Fruit fly (Drosophila melanogaster): ENCODE measurements around the gene z.
A peak's percentile ranks its signal among the peaks of the same experiment; 100 is the strongest.

The z gene

DNA sequence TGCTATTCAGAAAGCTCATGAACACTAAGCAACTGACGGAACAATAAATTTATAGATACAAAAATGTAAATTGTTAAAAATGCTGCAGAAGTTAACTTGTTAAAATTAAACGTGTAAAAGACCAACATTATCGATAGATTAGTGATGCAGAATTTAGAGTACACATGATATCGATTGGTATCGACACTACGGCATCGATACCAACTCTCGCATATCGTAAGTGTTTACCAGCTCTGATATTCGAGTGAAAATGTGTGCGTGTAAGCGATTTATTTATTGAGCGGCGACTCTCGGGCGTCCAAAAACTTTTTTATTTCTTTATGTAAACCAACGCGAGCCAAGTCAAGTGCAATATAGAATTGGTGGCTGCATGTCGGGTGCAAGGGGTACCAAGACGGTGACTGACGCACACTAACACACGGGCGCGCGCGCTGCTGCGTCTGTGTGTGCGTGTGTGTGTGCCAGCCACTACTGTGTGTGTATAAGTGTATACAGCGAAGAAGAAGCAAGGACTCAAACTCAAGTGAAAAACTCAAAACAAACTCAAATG lies at the start of gene z (continued):
- TF ChIP-seq CG3163 (GFP tag; optimal IDR thresholded peaks at IDR 0.05) = no peak
- TF ChIP-seq scrt (GFP tag; optimal IDR thresholded peaks at IDR 0.05) = peak; percentile 3
- TF ChIP-seq CoRest (tag; optimal IDR thresholded peaks at IDR 0.05) = peak; percentile 21
- peak; percentile 69 for TF ChIP-seq CG4617 (GFP tag; optimal IDR thresholded peaks at IDR 0.05; ENCODE audit: borderline replicate concordance)
- TF ChIP-seq sim (GFP tag; IDR thresholded peaks at IDR 0.05) = no peak
- no peak for TF ChIP-seq NfI (GFP tag; optimal IDR thresholded peaks at IDR 0.05)
- no peak for TF ChIP-seq CG10209 (GFP tag; optimal IDR thresholded peaks at IDR 0.05)
- TF ChIP-seq Mrtf (GFP tag; IDR thresholded peaks at IDR 0.05) = no peak
- no peak for TF ChIP-seq CG8388 (GFP tag; optimal IDR thresholded peaks at IDR 0.05)
- TF ChIP-seq CG4424 (GFP tag; optimal IDR thresholded peaks at IDR 0.05) = no peak
- TF ChIP-seq CG10462 (GFP tag; optimal IDR thresholded peaks at IDR 0.05) = no peak
- TF ChIP-seq CG10267 (tag; optimal IDR thresholded peaks at IDR 0.05) = peak; percentile 54
- TF ChIP-seq bbx (GFP tag; IDR thresholded peaks at IDR 0.05; ENCODE audit: partially characterized antibody) = peak; percentile 92
- TF ChIP-seq gro (GFP tag; optimal IDR thresholded peaks at IDR 0.05) = peak; percentile 21
- TF ChIP-seq nerfin-2 (GFP tag; IDR thresholded peaks at IDR 0.05; ENCODE audit: partially characterized antibody) = peak; percentile 92
- peak; percentile 89 for TF ChIP-seq CG13287 (GFP tag; IDR thresholded peaks at IDR 0.05; ENCODE audit: partially characterized antibody)

DNA sequence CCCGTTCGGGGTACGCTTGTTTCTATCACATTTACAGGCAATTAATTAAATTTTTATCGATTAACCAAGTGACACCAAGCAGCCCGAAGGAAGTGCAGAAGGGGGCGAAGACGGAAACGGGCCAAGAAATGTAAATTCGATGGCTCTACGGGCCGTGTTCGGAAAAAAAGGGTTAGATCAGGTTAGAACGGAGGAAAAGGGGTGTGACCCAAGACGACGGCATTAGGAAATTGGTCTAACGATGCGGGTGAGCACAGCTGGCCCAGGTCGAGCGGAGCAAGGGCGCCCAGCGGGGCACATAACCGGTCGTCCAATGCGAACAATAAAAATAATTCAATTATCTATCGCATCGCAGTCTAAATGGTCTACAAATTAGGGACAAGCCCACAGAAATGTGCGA lies 48.1 kb upstream of the z start:
- no peak for TF ChIP-seq NC2β (GFP tag; optimal IDR thresholded peaks at IDR 0.05)
- no peak for TF ChIP-seq CG2129 (GFP tag; IDR thresholded peaks at IDR 0.05; ENCODE audit: partially characterized antibody)
- peak; percentile 77 for TF ChIP-seq Ets65A (GFP tag)
- no peak for TF ChIP-seq CG12236 (GFP tag; optimal IDR thresholded peaks at IDR 0.05)
- TF ChIP-seq bcd (GFP tag; optimal IDR thresholded peaks at IDR 0.05) = no peak
- no peak for TF ChIP-seq CG8089 (GFP tag; optimal IDR thresholded peaks at IDR 0.05)
- peak; percentile 95 for TF ChIP-seq Kr (GFP tag; optimal IDR thresholded peaks at IDR 0.05)
- no peak for TF ChIP-seq CG13287 (GFP tag; IDR thresholded peaks at IDR 0.05; ENCODE audit: partially characterized antibody)
- TF ChIP-seq hth (optimal IDR thresholded peaks at IDR 0.05) = no peak
- TF ChIP-seq CG7928 (GFP tag; optimal IDR thresholded peaks at IDR 0.05) = no peak
- TF ChIP-seq BtbVII (GFP tag; optimal IDR thresholded peaks at IDR 0.05) = no peak
- no peak for TF ChIP-seq CG30020 (tag; optimal IDR thresholded peaks at IDR 0.05)
- TF ChIP-seq pros (GFP tag; optimal IDR thresholded peaks at IDR 0.05) = peak; percentile 62
- no peak for TF ChIP-seq danr (GFP tag; IDR thresholded peaks at IDR 0.05)
- TF ChIP-seq Hsf (GFP tag; optimal IDR thresholded peaks at IDR 0.05) = no peak
- TF ChIP-seq grn (GFP tag; optimal IDR thresholded peaks at IDR 0.05) = no peak
- TF ChIP-seq gcm (GFP tag; optimal IDR thresholded peaks at IDR 0.05) = peak; percentile 70
- no peak for TF ChIP-seq corto (GFP tag; optimal IDR thresholded peaks at IDR 0.05)
- TF ChIP-seq Doc3 (GFP tag; IDR thresholded peaks at IDR 0.05; ENCODE audit: partially characterized antibody) = no peak
- TF ChIP-seq Mrtf (GFP tag; IDR thresholded peaks at IDR 0.05) = no peak
- TF ChIP-seq Opbp (GFP tag; IDR thresholded peaks at IDR 0.05; ENCODE audit: partially characterized antibody) = no peak
- no peak for TF ChIP-seq Bdp1 (GFP tag; optimal IDR thresholded peaks at IDR 0.05)

DNA sequence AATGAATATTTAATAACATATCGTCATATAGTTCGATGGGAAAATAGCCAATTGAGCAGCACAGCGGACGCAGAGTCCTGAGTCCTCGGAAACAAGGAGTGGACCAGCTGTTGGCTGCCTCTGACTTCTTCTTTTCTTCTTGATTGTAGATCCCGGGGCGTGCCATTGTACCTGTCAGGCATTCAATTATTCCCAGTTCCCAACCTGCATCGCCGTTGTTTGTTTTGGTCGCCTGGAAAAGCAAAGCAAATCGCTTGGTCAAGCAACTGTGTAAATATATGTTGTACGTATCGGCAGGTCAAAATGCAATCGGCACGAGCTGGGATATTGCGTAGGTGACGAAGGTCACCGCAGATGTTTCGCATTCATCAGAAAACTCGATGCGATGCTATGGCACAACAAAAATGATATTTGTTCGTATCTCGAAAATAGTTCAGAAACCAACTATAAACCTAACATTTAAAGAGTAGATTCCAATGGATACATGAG lies 38.9 kb upstream of the z start:
- TF ChIP-seq CG12942 (GFP tag; optimal IDR thresholded peaks at IDR 0.05) (no peak), gce (GFP tag; IDR thresholded peaks at IDR 0.05) (no peak), twi (tag; optimal IDR thresholded peaks at IDR 0.05) (peak; percentile 36), Doc2 (GFP tag; IDR thresholded peaks at IDR 0.05) (no peak), org-1 (GFP tag; optimal IDR thresholded peaks at IDR 0.05) (no peak), kay (GFP tag; optimal IDR thresholded peaks at IDR 0.05) (no peak), tin (GFP tag; optimal IDR thresholded peaks at IDR 0.05) (no peak), CG10543 (GFP tag; optimal IDR thresholded peaks at IDR 0.05) (no peak), CG6254 (GFP tag; optimal IDR thresholded peaks at IDR 0.05) (no peak), scrt (GFP tag; optimal IDR thresholded peaks at IDR 0.05) (no peak), crp (GFP tag; optimal IDR thresholded peaks at IDR 0.05) (no peak), CG2889 (GFP tag; IDR thresholded peaks at IDR 0.05) (no peak), HHEX (GFP tag; optimal IDR thresholded peaks at IDR 0.05) (no peak), fd102C (GFP tag; optimal IDR thresholded peaks at IDR 0.05) (no peak), TFAM (GFP tag; optimal IDR thresholded peaks at IDR 0.05) (no peak)
